Worm (Caenorhabditis elegans) whole organism, L4 larva: ENCODE measurements around the gene nep-15.
A peak's percentile ranks its signal among the peaks of the same experiment; 100 is the strongest.

Experiments
- F44E2.7 ChIP-seq: fragments of 200-800 bp; sonication (Bioruptor generic); IDR thresholded peaks from 2 replicates; pipeline ENCODE4 v2.1.2; 2022; ENCODE audit warnings: missing genetic modification characterization, missing compliant biosample characterization
- Y5F2A.4 ChIP-seq: fragments of 200-800 bp; sonication (Bioruptor generic); optimal IDR thresholded peaks from 2 replicates; lab custom pipeline; 2018; ENCODE audit warnings: mild to moderate bottlenecking, missing genetic modification characterization, missing compliant biosample characterization
- ZK337.2 ChIP-seq: fragments of 200-800 bp; sonication (Bioruptor generic); IDR thresholded peaks from 2 replicates; pipeline ENCODE4 v1.3.6; 2022; ENCODE audit warnings: missing genetic modification reagents, missing genetic modification characterization, missing compliant biosample characterization
- aha-1 ChIP-seq: fragments of 150-350 bp; peaks from one replicate; lab custom pipeline; 2014; ENCODE audit warnings: missing biosample characterization, missing genetic modification characterization
- arid-1 ChIP-seq: fragments of 200-800 bp; sonication (Bioruptor generic); conservative IDR thresholded peaks from 2 replicates; pipeline ENCODE4 v1.3.6; 2022; ENCODE audit warnings: missing genetic modification reagents, missing genetic modification characterization, missing compliant biosample characterization
- ceh-28 ChIP-seq: fragments of 150-350 bp; optimal IDR thresholded peaks from 2 replicates; lab custom pipeline; 2014; ENCODE audit warnings: missing biosample characterization, missing genetic modification reagents, missing genetic modification characterization
- ceh-44 ChIP-seq: fragments of 200-800 bp; sonication (Bioruptor generic); IDR thresholded peaks from 2 replicates; pipeline ENCODE4 v1.3.6; 2022; ENCODE audit warnings: missing genetic modification reagents, missing genetic modification characterization, missing compliant biosample characterization
- ceh-62 ChIP-seq: sonication (generic microtip); optimal IDR thresholded peaks from 2 replicates; lab custom pipeline; 2017; ENCODE audit warnings: missing biosample characterization, missing genetic modification characterization
- ceh-82 ChIP-seq: sonication (generic microtip); optimal IDR thresholded peaks from 2 replicates; lab custom pipeline; 2017; ENCODE audit warnings: missing biosample characterization, missing genetic modification characterization
- ctbp-1 ChIP-seq: fragments of 200-800 bp; sonication (Bioruptor generic); IDR thresholded peaks from 2 replicates; pipeline ENCODE4 v1.3.6; 2022; ENCODE audit warnings: missing genetic modification reagents, missing genetic modification characterization, missing compliant biosample characterization
- daf-16 ChIP-seq, 3 experiments: sonication (generic microtip); optimal IDR thresholded peaks; 2 replicates each; lab custom pipeline; 2016 to 2017; ENCODE audit warnings: missing genetic modification characterization in 3 of 3, missing genetic modification reagents in 3 of 3, mild to moderate bottlenecking in 2 of 3, missing compliant biosample characterization in 2 of 3, missing biosample characterization in 1 of 3, moderate library complexity in 1 of 3
- dmd-6 ChIP-seq: fragments of 200-800 bp; sonication (Bioruptor generic); IDR thresholded peaks from 2 replicates; pipeline ENCODE4 v1.3.6; 2022; ENCODE audit warnings: missing genetic modification reagents, missing genetic modification characterization, missing compliant biosample characterization
- dmd-9 ChIP-seq: fragments of 200-800 bp; sonication (Bioruptor generic); IDR thresholded peaks from 2 replicates; pipeline ENCODE4 v1.3.6; 2022; ENCODE audit warnings: missing genetic modification reagents, missing genetic modification characterization, missing compliant biosample characterization
- dve-1 ChIP-seq: sonication (generic microtip); optimal IDR thresholded peaks from 2 replicates; lab custom pipeline; 2017; ENCODE audit warnings: antibody characterized with exemption, mild to moderate bottlenecking, missing genetic modification characterization, missing compliant biosample characterization; ENCODE audit not compliant: insufficient read depth
- egl-43 ChIP-seq: fragments of 200-800 bp; sonication (Bioruptor generic); IDR thresholded peaks from 2 replicates; pipeline ENCODE4 v1.3.6; 2022; ENCODE audit warnings: missing genetic modification reagents, missing genetic modification characterization, missing compliant biosample characterization
- hif-1 ChIP-seq, 2 experiments: sonication (generic microtip); optimal IDR thresholded peaks; 2 replicates each; lab custom pipeline; 2016 to 2017; ENCODE audit warnings: missing compliant biosample characterization in 2 of 2, missing genetic modification characterization in 2 of 2, missing genetic modification reagents in 2 of 2, missing genotype in 2 of 2, mild to moderate bottlenecking in 1 of 2
- hlh-11 ChIP-seq: fragments of 200-800 bp; sonication (Bioruptor generic); optimal IDR thresholded peaks from 2 replicates; lab custom pipeline; 2018; ENCODE audit warnings: mild to moderate bottlenecking, missing genetic modification characterization, missing compliant biosample characterization
- hmg-1.1 ChIP-seq: fragments of 200-800 bp; sonication (Bioruptor generic); IDR thresholded peaks from 2 replicates; pipeline ENCODE4 v1.3.6; 2022; ENCODE audit warnings: missing genetic modification reagents, missing genetic modification characterization, missing compliant biosample characterization
- jun-1 ChIP-seq: fragments of 150-350 bp; optimal IDR thresholded peaks from 2 replicates; lab custom pipeline; 2014; ENCODE audit warnings: missing biosample characterization, missing genetic modification reagents, missing genetic modification characterization
- lim-7 ChIP-seq: fragments of 200-800 bp; sonication (Bioruptor generic); IDR thresholded peaks from 2 replicates; pipeline ENCODE4 v1.3.6; 2022; ENCODE audit warnings: missing genetic modification characterization, missing compliant biosample characterization
- lin-29 ChIP-seq: fragments of 200-800 bp; sonication (Bioruptor generic); IDR thresholded peaks from 2 replicates; pipeline ENCODE4 v1.3.6; 2022; ENCODE audit warnings: missing genetic modification reagents, missing genetic modification characterization, missing compliant biosample characterization
- lsy-2 ChIP-seq, 2 experiments: fragments of 150-350 bp in 1 of 2; sonication (generic microtip) in 1 of 2; optimal IDR thresholded peaks; 2 replicates each; lab custom pipeline; 2014 to 2017; ENCODE audit warnings: missing biosample characterization in 2 of 2, missing genetic modification characterization in 2 of 2
- madf-9 ChIP-seq: fragments of 200-800 bp; sonication (Bioruptor generic); conservative IDR thresholded peaks from 2 replicates; pipeline ENCODE4 v1.3.6; 2022; ENCODE audit warnings: missing genetic modification reagents, missing genetic modification characterization, missing compliant biosample characterization
- mdl-1 ChIP-seq, 2 experiments: fragments of 150-350 bp in 1 of 2; sonication (generic microtip) in 1 of 2; optimal IDR thresholded peaks; 2 replicates each; lab custom pipeline; 2014 to 2017; ENCODE audit warnings: missing biosample characterization in 2 of 2, missing genetic modification characterization in 2 of 2
- mes-2 ChIP-seq: sonication (generic microtip); optimal IDR thresholded peaks from 2 replicates; lab custom pipeline; 2016; ENCODE audit warnings: missing genotype, mild to moderate bottlenecking, missing genetic modification characterization, missing compliant biosample characterization; ENCODE audit not compliant: poor library complexity, severe bottlenecking
- nhr-102 ChIP-seq: sonication (generic microtip); optimal IDR thresholded peaks from 2 replicates; lab custom pipeline; 2016; ENCODE audit warnings: mild to moderate bottlenecking, missing genetic modification characterization, moderate library complexity, missing compliant biosample characterization
- nhr-11 ChIP-seq: fragments of 150-350 bp; optimal IDR thresholded peaks from 2 replicates; lab custom pipeline; 2014; ENCODE audit warnings: missing biosample characterization, missing genetic modification characterization
- nhr-111 ChIP-seq: fragments of 200-800 bp; sonication (Bioruptor generic); optimal IDR thresholded peaks from 2 replicates; lab custom pipeline; 2018; ENCODE audit warnings: mild to moderate bottlenecking, missing genetic modification characterization, missing compliant biosample characterization
- nhr-25 ChIP-seq: sonication (generic microtip); optimal IDR thresholded peaks from 2 replicates; lab custom pipeline; 2017; ENCODE audit warnings: missing genetic modification characterization, mild to moderate bottlenecking, missing compliant biosample characterization, antibody characterized with exemption, moderate library complexity, borderline replicate concordance; ENCODE audit not compliant: insufficient read depth
- nhr-28 ChIP-seq: fragments of 150-350 bp; optimal IDR thresholded peaks from 2 replicates; lab custom pipeline; 2014; ENCODE audit warnings: missing biosample characterization, missing genetic modification characterization
- nhr-42 ChIP-seq: fragments of 200-800 bp; sonication (Bioruptor generic); IDR thresholded peaks from 2 replicates; pipeline ENCODE4 v1.3.6; 2022; ENCODE audit warnings: missing genetic modification characterization, missing compliant biosample characterization
- nhr-48 ChIP-seq: sonication (generic microtip); optimal IDR thresholded peaks from 2 replicates; lab custom pipeline; 2016; ENCODE audit warnings: mild to moderate bottlenecking, missing genetic modification characterization, missing compliant biosample characterization
- nhr-77 ChIP-seq: fragments of 150-350 bp; optimal IDR thresholded peaks from 2 replicates; lab custom pipeline; 2014; ENCODE audit warnings: missing biosample characterization, missing genetic modification characterization
- php-3 ChIP-seq: fragments of 200-800 bp; sonication (Bioruptor generic); IDR thresholded peaks from 2 replicates; pipeline ENCODE4 v1.3.6; 2022; ENCODE audit warnings: missing genetic modification reagents, missing genetic modification characterization, missing compliant biosample characterization
- pqm-1 ChIP-seq: sonication (generic microtip); optimal IDR thresholded peaks from 2 replicates; lab custom pipeline; 2017; ENCODE audit warnings: missing biosample characterization, missing genetic modification characterization
- skn-1 ChIP-seq: fragments of 150-350 bp; optimal IDR thresholded peaks from 2 replicates; lab custom pipeline; 2014; ENCODE audit warnings: missing biosample characterization, missing genetic modification characterization
- snpc-1.2 ChIP-seq: fragments of 200-800 bp; sonication (Bioruptor generic); IDR thresholded peaks from 2 replicates; pipeline ENCODE4 v1.3.6; 2022; ENCODE audit warnings: missing genetic modification reagents, missing genetic modification characterization, missing compliant biosample characterization
- spr-1 ChIP-seq: sonication (generic microtip); optimal IDR thresholded peaks from 2 replicates; lab custom pipeline; 2016; ENCODE audit warnings: mild to moderate bottlenecking, missing genetic modification characterization, missing compliant biosample characterization
- tag-97 ChIP-seq: fragments of 200-800 bp; sonication (Bioruptor generic); IDR thresholded peaks from 2 replicates; pipeline ENCODE4 v1.3.6; 2022; ENCODE audit warnings: missing genetic modification characterization, missing compliant biosample characterization
- unc-130 ChIP-seq: sonication (generic microtip); optimal IDR thresholded peaks from 2 replicates; lab custom pipeline; 2016; ENCODE audit warnings: missing genetic modification reagents, missing genetic modification characterization, missing compliant biosample characterization
- unc-39 ChIP-seq: sonication (generic microtip); optimal IDR thresholded peaks from 2 replicates; lab custom pipeline; 2017; ENCODE audit warnings: missing biosample characterization, missing genetic modification characterization
- unc-62 ChIP-seq, 3 experiments: fragments of 150-350 bp in 1 of 3; sonication (generic microtip); optimal IDR thresholded peaks in 2 of 3; peaks in 1 of 3; 1 replicate in 1 of 3; 2 replicates in 2 of 3; lab custom pipeline; 2014 to 2017; ENCODE audit warnings: missing biosample characterization in 3 of 3, missing genetic modification characterization in 3 of 3, missing genetic modification reagents in 3 of 3, missing genotype in 1 of 3
- zag-1 ChIP-seq: fragments of 150-350 bp; optimal IDR thresholded peaks from 2 replicates; lab custom pipeline; 2014; ENCODE audit warnings: missing biosample characterization, missing genetic modification characterization
- zip-11 ChIP-seq: fragments of 200-800 bp; sonication (Bioruptor generic); IDR thresholded peaks from 2 replicates; pipeline ENCODE4 v1.3.6; 2022; ENCODE audit warnings: missing genetic modification characterization, missing compliant biosample characterization
- zip-2 ChIP-seq: fragments of 150-350 bp; optimal IDR thresholded peaks from 2 replicates; lab custom pipeline; 2014; ENCODE audit warnings: missing biosample characterization, missing genetic modification characterization
- ztf-7 ChIP-seq: fragments of 150-350 bp; optimal IDR thresholded peaks from 2 replicates; lab custom pipeline; 2014; ENCODE audit warnings: missing biosample characterization, missing genetic modification characterization

Gene nep-15

ce11 chrX:8392539-8392996 lies 20.6 kb downstream of the nep-15 start, which contains the start of gene wrk-1:
TSS of gene wrk-1 (minus strand) at chrX:8392589.
- TF ChIP-seq madf-9 = no peak
- TF ChIP-seq nhr-42 (GFP tag; lab: Robert Waterston, UW) = no peak
- no peak for TF ChIP-seq ceh-82 (tag; lab: Kevin White, UChicago)
- no peak for TF ChIP-seq nhr-111 (GFP tag; lab: Kevin White, UChicago)
- no peak for TF ChIP-seq tag-97
- TF ChIP-seq hmg-1.1 (GFP tag; lab: Robert Waterston, UW) = no peak
- TF ChIP-seq mes-2 (tag; lab: Kevin White, UChicago) = no peak
- TF ChIP-seq hlh-11 (tag; lab: Kevin White, UChicago) = peak; percentile 27
- TF ChIP-seq arid-1 (GFP tag; lab: Robert Waterston, UW) = no peak
- peak; percentile 43 for TF ChIP-seq dve-1
- no peak for TF ChIP-seq nhr-28 (tag; lab: Kevin White, UChicago)
- no peak for TF ChIP-seq egl-43
- TF ChIP-seq snpc-1.2 (GFP tag; lab: Robert Waterston, UW) = no peak
- TF ChIP-seq nhr-77 (tag; lab: Kevin White, UChicago) = no peak
- TF ChIP-seq zag-1 (tag; lab: Kevin White, UChicago) = no peak
- TF ChIP-seq nhr-102 (tag; lab: Kevin White, UChicago) = no peak
- no peak for TF ChIP-seq F44E2.7 (GFP tag; lab: Robert Waterston, UW)
- no peak for TF ChIP-seq Y5F2A.4
- no peak for TF ChIP-seq daf-16 (GFP tag; optimal IDR thresholded peaks at IDR 0.05; lab: Kevin White, UChicago)
- peak; percentile 35 for TF ChIP-seq daf-16 (tag; optimal IDR thresholded peaks at IDR 0.05; lab: Kevin White, UChicago)
- peak; percentile 43 for TF ChIP-seq pqm-1
- TF ChIP-seq ztf-7 (tag; lab: Kevin White, UChicago) = no peak
- TF ChIP-seq ctbp-1 (GFP tag; lab: Robert Waterston, UW) = no peak
- no peak for TF ChIP-seq ceh-28 (tag; lab: Kevin White, UChicago)
- peak in 1 of 2 experiments; percentile 93 for TF ChIP-seq unc-62 (GFP tag; optimal IDR thresholded peaks at IDR 0.05 in 1 of 2; lab: Kevin White, UChicago)
- TF ChIP-seq unc-62 (tag; optimal IDR thresholded peaks at IDR 0.05; lab: Kevin White, UChicago) = no peak
- no peak for TF ChIP-seq ceh-44 (GFP tag; lab: Robert Waterston, UW)

DNA sequence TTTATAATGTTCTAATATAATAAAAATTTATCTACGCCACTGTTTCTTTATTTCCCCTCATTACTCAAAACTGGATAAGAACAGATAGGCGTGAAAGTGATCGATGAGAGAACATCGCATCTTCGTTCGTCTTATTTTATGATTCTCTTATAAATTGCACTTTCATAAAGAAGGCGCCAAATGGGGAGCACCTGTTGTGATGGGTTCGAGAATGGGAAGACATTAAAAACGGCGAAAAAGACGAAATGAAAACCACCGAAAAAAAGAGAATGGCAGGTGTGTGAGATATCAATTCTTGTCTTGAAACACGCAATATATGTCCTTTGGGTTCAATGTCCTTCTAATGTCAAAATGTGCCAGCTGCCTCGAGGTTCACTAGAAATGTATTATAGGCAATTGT lies 22.3 kb downstream of the nep-15 start:
- no peak for TF ChIP-seq skn-1 (tag; lab: Kevin White, UChicago)
- TF ChIP-seq unc-130 (GFP tag; lab: Kevin White, UChicago) = no peak
- no peak for TF ChIP-seq dmd-6 (GFP tag; lab: Robert Waterston, UW)
- no peak for TF ChIP-seq hmg-1.1 (GFP tag; lab: Robert Waterston, UW)
- no peak for TF ChIP-seq jun-1 (tag; lab: Kevin White, UChicago)
- no peak for TF ChIP-seq ctbp-1 (GFP tag; lab: Robert Waterston, UW)
- no peak for TF ChIP-seq lim-7 (GFP tag; lab: Robert Waterston, UW)
- no peak for TF ChIP-seq zip-2 (tag; lab: Kevin White, UChicago)

- peak; percentile 82 for TF ChIP-seq nhr-11
- TF ChIP-seq nhr-48 (tag; lab: Kevin White, UChicago) = peak; percentile 88
- TF ChIP-seq unc-39 = no peak
- TF ChIP-seq dmd-9 = peak; percentile 95
- peak; percentile 51 to 86 for TF ChIP-seq hif-1 (tag; optimal IDR thresholded peaks at IDR 0.05; lab: Kevin White, UChicago)
- TF ChIP-seq ZK337.2 = peak; percentile 90
- TF ChIP-seq mdl-1 (tag; optimal IDR thresholded peaks at IDR 0.05; lab: Kevin White, UChicago) = peak; percentile 85 to 88
- TF ChIP-seq spr-1 (tag; lab: Kevin White, UChicago) = peak; percentile 87
- peak; percentile 91 for TF ChIP-seq php-3 (GFP tag; lab: Robert Waterston, UW)
- TF ChIP-seq aha-1 (tag; lab: Kevin White, UChicago) = peak; percentile 99
- TF ChIP-seq zip-11 (GFP tag; lab: Robert Waterston, UW) = peak; percentile 85; the same call in 1 of the 2 replicates
- TF ChIP-seq unc-130 (GFP tag; lab: Kevin White, UChicago) = peak; percentile 68
- TF ChIP-seq ceh-62 (tag; lab: Kevin White, UChicago) = no peak
- TF ChIP-seq tag-97 = 0 out of 2 replicates have a peak, but pooled peaks have one; percentile 60
- peak; percentile 41 to 79 for TF ChIP-seq lsy-2 (tag; optimal IDR thresholded peaks at IDR 0.05; lab: Kevin White, UChicago)
- TF ChIP-seq hmg-1.1 (GFP tag; lab: Robert Waterston, UW) = peak; percentile 99
- TF ChIP-seq nhr-25 (tag; lab: Kevin White, UChicago) = peak; percentile 82
- TF ChIP-seq lin-29 (GFP tag; lab: Robert Waterston, UW) = peak; percentile 67
These were observed 32.5 kb downstream of the nep-15 start for ce11 chrX:8404308-8405085.
